Fruit fly (Drosophila melanogaster) whole organism, adult: ENCODE measurements around the gene CG4467.

Experiments
- CG11617 ChIP-seq: fragments of 200-800 bp; sonication (Bioruptor generic); optimal IDR thresholded peaks from 2 replicates; lab custom pipeline; 2017; ENCODE audit warnings: mild to moderate bottlenecking, missing biosample characterization, missing genetic modification reagents, missing genetic modification characterization
- CG12768 ChIP-seq: fragments of 200-800 bp; sonication (Bioruptor generic); optimal IDR thresholded peaks from 2 replicates; lab custom pipeline; 2017; ENCODE audit warnings: missing biosample characterization, missing genetic modification characterization, mild to moderate bottlenecking, moderate library complexity, missing genetic modification reagents
- CG14711 ChIP-seq: fragments of 200-800 bp; sonication (Bioruptor generic); optimal IDR thresholded peaks from 2 replicates; lab custom pipeline; 2018; ENCODE audit warnings: missing biosample characterization, mild to moderate bottlenecking, missing genetic modification characterization, moderate library complexity
- CG1620 ChIP-seq: fragments of 200-800 bp; sonication (Bioruptor generic); optimal IDR thresholded peaks from 2 replicates; lab custom pipeline; 2016; ENCODE audit warnings: missing biosample characterization, missing genetic modification characterization
- CG33017 ChIP-seq: fragments of 200-800 bp; sonication (Bioruptor generic); optimal IDR thresholded peaks from 2 replicates; lab custom pipeline; 2018; ENCODE audit warnings: missing biosample characterization, mild to moderate bottlenecking, missing genetic modification characterization, moderate library complexity
- CG5204 ChIP-seq: fragments of 200-800 bp; sonication (Bioruptor generic); optimal IDR thresholded peaks from 2 replicates; lab custom pipeline; 2016; ENCODE audit warnings: missing biosample characterization, missing genetic modification characterization
- CG7045 ChIP-seq: fragments of 200-800 bp; sonication (Bioruptor generic); optimal IDR thresholded peaks from 2 replicates; lab custom pipeline; 2017; ENCODE audit warnings: missing biosample characterization, mild to moderate bottlenecking, missing genetic modification characterization
- CG7101 ChIP-seq: fragments of 200-800 bp; sonication (Bioruptor generic); optimal IDR thresholded peaks from 2 replicates; lab custom pipeline; 2018; ENCODE audit warnings: missing biosample characterization, mild to moderate bottlenecking, missing genetic modification characterization, moderate library complexity
- Clk ChIP-seq: fragments of 200-800 bp; sonication (Bioruptor generic); optimal IDR thresholded peaks from 2 replicates; lab custom pipeline; 2017; ENCODE audit warnings: missing biosample characterization, missing genetic modification characterization
- Crg-1 ChIP-seq: fragments of 200-800 bp; sonication (Bioruptor generic); optimal IDR thresholded peaks from 2 replicates; lab custom pipeline; 2016; ENCODE audit warnings: missing biosample characterization, missing genetic modification characterization
- Hr96 ChIP-seq: fragments of 200-800 bp; sonication (Bioruptor generic); optimal IDR thresholded peaks from 2 replicates; lab custom pipeline; 2016; ENCODE audit warnings: missing biosample characterization, missing genetic modification characterization
- Mnt ChIP-seq: fragments of 200-800 bp; sonication (Bioruptor generic); optimal IDR thresholded peaks from 2 replicates; lab custom pipeline; 2016; ENCODE audit warnings: missing biosample characterization, mild to moderate bottlenecking, missing genetic modification characterization
- bab1 ChIP-seq: fragments of 200-800 bp; sonication (Bioruptor generic); optimal IDR thresholded peaks from 3 replicates; lab custom pipeline; 2019; ENCODE audit warnings: missing biosample characterization, mild to moderate bottlenecking, missing genetic modification characterization, moderate library complexity
- cic ChIP-seq: fragments of 200-800 bp; sonication (Bioruptor generic); optimal IDR thresholded peaks from 2 replicates; lab custom pipeline; 2017; ENCODE audit warnings: missing biosample characterization, mild to moderate bottlenecking, missing genetic modification characterization, moderate library complexity
- cnc ChIP-seq, 2 experiments: fragments of >200 bp; optimal IDR thresholded peaks; 2 replicates each; lab custom pipeline; 2017
- kay ChIP-seq: fragments of 200-800 bp; sonication (Bioruptor generic); peaks from one replicate; lab custom pipeline; 2016; ENCODE audit warnings: missing biosample characterization, missing genetic modification characterization, borderline replicate concordance
- ovo ChIP-seq: fragments of 200-800 bp; sonication (Bioruptor generic); optimal IDR thresholded peaks from 2 replicates; lab custom pipeline; 2016; ENCODE audit warnings: missing biosample characterization, missing genetic modification characterization
- pad ChIP-seq: fragments of 200-800 bp; sonication (Bioruptor generic); optimal IDR thresholded peaks from 3 replicates; lab custom pipeline; 2017; ENCODE audit warnings: missing biosample characterization, missing genetic modification characterization, mild to moderate bottlenecking, moderate library complexity, missing genetic modification reagents
- tj ChIP-seq: fragments of 200-800 bp; sonication (Bioruptor generic); optimal IDR thresholded peaks from 3 replicates; lab custom pipeline; 2017; ENCODE audit warnings: missing biosample characterization, mild to moderate bottlenecking, missing genetic modification characterization, moderate library complexity
- toe ChIP-seq: fragments of 200-800 bp; sonication (Bioruptor generic); optimal IDR thresholded peaks from 2 replicates; lab custom pipeline; 2016; ENCODE audit warnings: missing biosample characterization, missing genetic modification characterization

The CG4467 gene

DNA sequence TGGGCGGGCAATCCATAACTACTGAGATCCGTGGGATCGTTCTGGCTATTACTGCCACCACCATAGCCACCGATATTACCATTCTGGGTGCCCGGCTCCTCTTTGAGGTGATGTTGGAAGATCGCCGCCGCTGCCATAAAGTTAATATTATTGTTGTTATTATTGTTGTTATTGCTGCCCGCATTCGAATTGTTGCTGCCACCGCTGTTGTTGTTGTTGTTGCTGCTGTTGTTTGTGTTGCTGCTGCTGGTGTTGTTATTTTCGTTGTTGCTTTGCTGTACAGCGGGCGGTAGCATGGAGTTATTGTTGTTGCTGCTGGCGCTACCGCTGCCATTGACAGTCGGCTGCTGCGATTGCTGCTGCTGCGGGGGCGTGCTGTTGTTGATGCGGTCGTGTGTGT lies 43.6 kb upstream of the CG4467 start:
- no peak for TF ChIP-seq bab1 (GFP tag; lab: Kevin White, UChicago)
- no peak for TF ChIP-seq tj (GFP tag; lab: Kevin White, UChicago)
- no peak for TF ChIP-seq CG1620
- no peak for TF ChIP-seq Clk (GFP tag; lab: Kevin White, UChicago)
- no peak for TF ChIP-seq CG12768 (GFP tag; lab: Kevin White, UChicago)
- TF ChIP-seq CG33017 = no peak
- no peak for TF ChIP-seq CG5204
- no peak for TF ChIP-seq cnc (optimal IDR thresholded peaks at IDR 0.05; lab: Kevin White, UChicago)
- TF ChIP-seq toe (GFP tag; lab: Kevin White, UChicago) = no peak
- no peak for TF ChIP-seq Hr96 (GFP tag; lab: Kevin White, UChicago)
- no peak for TF ChIP-seq CG14711
- no peak for TF ChIP-seq CG7101 (tag; lab: Kevin White, UChicago)
- TF ChIP-seq kay = no peak
- TF ChIP-seq cic (GFP tag; lab: Kevin White, UChicago) = no peak

DNA sequence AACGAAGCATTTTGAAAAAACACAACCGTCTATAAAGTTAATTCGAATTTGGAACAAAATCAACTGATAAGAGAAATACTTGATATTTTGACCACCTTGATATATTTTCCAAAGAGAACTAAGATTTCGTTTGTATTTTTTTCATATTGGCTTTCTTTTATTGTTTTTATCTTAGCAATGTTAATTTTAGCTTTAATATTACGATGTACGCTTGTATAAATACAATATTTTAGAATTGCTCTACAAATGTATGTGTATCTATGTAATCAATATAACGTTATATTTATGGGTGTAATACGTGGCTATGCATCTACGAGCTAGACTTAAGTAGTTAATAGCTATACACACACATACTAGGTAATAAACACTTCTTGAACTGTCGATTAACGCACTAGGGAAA lies 41.4 kb upstream of the CG4467 start, which contains the start of gene bb8:
Gene bb8, minus strand, starts transcription at position 101 of the 400 bp plus-strand sequence.
- TF ChIP-seq tj (GFP tag; lab: Kevin White, UChicago) (no peak), Mnt (no peak), kay (no peak), Hr96 (GFP tag; lab: Kevin White, UChicago) (no peak), CG11617 (GFP tag; lab: Kevin White, UChicago) (no peak), CG5204 (no peak), bab1 (GFP tag; lab: Kevin White, UChicago) (no peak), CG7045 (GFP tag; lab: Kevin White, UChicago) (no peak), CG7101 (tag; lab: Kevin White, UChicago) (no peak), CG12768 (GFP tag; lab: Kevin White, UChicago) (no peak), Crg-1 (no peak), toe (GFP tag; lab: Kevin White, UChicago) (no peak), ovo (no peak), Clk (GFP tag; lab: Kevin White, UChicago) (no peak), CG33017 (no peak), cnc (optimal IDR thresholded peaks at IDR 0.05; lab: Kevin White, UChicago) (no peak), CG1620 (no peak)

DNA sequence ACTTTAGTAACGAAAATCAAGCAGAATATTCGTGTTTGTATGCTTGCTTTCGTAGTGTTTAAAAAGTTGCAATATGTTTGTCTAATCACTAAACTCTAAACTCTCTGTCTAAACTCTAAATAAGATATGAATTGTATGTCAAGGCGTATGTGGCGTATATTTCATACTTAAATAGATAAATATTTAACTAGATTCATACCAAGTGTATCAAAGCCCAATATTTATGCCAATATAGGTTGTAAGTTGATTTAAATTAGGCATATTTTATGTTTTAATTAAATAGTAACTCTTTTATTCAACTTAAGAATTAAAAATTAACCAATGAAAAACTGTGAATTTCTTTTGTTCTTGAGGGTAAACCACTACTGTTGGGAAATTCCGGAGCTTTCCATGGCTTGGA lies 39.2 kb upstream of the CG4467 start, which contains the start of gene wam:
Gene wam, minus strand, starts transcription at position 101 of the 400 bp plus-strand sequence.
- TF ChIP-seq CG7045 (GFP tag; lab: Kevin White, UChicago) = no peak
- TF ChIP-seq CG12768 (GFP tag; lab: Kevin White, UChicago) = no peak
- no peak for TF ChIP-seq CG7101 (tag; lab: Kevin White, UChicago)
- no peak for TF ChIP-seq CG11617 (GFP tag; lab: Kevin White, UChicago)
- no peak for TF ChIP-seq toe (GFP tag; lab: Kevin White, UChicago)
- TF ChIP-seq pad = no peak
- TF ChIP-seq Mnt = no peak

DNA sequence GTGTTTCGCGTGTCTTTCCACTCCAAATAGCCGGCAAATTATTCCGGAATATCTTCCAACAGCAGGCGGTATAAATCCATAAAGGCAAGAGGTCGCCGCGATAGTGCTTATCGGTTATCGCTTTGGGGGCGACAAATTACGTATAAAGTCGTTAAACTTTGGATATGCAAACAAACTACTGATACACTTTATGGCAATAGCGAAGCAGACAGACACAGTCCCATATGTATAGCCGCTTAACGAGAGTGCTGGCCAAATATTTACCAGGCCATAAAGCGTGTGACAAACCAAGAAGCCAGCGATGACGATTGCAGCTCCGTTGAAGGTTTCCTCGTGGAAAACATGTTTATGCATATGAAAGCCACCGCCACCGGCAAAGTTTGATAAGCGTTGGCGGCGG lies 35.6 kb upstream of the CG4467 start:
- TF ChIP-seq CG7101 (tag; lab: Kevin White, UChicago) = peak; percentile 9
- no peak for TF ChIP-seq CG12768 (GFP tag; lab: Kevin White, UChicago)
- TF ChIP-seq CG33017 = peak; percentile 30

DNA sequence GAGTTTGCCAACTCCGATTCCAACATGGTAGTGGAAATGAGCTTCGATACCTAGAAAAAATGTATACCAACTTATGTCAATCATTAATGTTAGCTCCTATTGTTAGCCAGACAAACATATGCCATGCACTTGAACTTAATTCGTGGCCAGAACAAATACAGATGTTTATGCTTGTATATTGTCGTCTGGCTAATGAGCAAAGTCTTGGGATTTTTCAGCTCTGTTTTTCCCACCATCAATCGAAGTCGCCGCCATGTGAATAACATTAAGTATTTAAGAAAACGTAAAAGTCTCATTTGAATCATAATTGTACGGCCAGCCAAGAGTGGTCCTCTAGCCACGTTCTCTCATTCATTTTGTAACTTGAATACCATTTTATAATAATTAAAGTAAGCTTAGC lies 35.0 kb upstream of the CG4467 start, which contains the start of gene CG6763:
Gene CG6763, plus strand, starts transcription at position 301 of the 400 bp plus-strand sequence.
- TF ChIP-seq CG1620 (no peak), CG7101 (tag; lab: Kevin White, UChicago) (no peak), toe (GFP tag; lab: Kevin White, UChicago) (no peak), Mnt (no peak), CG7045 (GFP tag; lab: Kevin White, UChicago) (no peak), pad (no peak)

DNA sequence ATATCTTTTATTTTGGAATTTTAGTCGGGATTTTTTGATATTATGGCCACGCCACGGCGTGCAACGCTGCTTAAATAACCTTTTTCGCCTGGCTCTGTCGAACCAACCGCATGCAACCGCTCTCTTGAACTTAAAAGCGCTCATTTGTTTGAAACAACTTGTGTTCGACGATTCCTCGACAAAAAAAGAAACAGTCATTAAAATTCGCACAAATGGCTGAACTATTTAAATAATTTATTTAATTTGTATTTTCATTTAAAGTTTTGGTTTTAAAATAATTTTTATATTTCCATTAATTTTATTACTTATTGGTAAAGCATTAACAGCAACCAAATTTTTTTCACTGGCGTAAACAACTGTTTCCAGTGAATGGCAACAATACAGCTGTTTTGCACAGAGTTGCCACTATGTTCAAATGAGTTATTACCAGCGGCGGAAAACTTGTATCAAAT lies 32.1 kb upstream of the CG4467 start, which contains the start of the genes orb and Cdc16:
Gene orb, minus strand, starts transcription at position 51 of the 452 bp plus-strand sequence.
Gene Cdc16, plus strand, starts transcription at position 396 of the 452 bp plus-strand sequence.
- TF ChIP-seq kay = peak; percentile 52
- peak; percentile 93 for TF ChIP-seq CG7101 (tag; lab: Kevin White, UChicago)
- no peak for TF ChIP-seq cnc (optimal IDR thresholded peaks at IDR 0.05; lab: Kevin White, UChicago)
- TF ChIP-seq Mnt = peak; percentile 41
- TF ChIP-seq pad = peak; percentile 25
- TF ChIP-seq Hr96 (GFP tag; lab: Kevin White, UChicago) = peak; percentile 53
- peak; percentile 8 for TF ChIP-seq cic (GFP tag; lab: Kevin White, UChicago)
- TF ChIP-seq CG12768 (GFP tag; lab: Kevin White, UChicago) = peak; percentile 78
- TF ChIP-seq CG33017 = peak; percentile 92
- peak; percentile 83 for TF ChIP-seq CG11617 (GFP tag; lab: Kevin White, UChicago)
- peak; percentile 51 for TF ChIP-seq tj (GFP tag; lab: Kevin White, UChicago)
- TF ChIP-seq bab1 (GFP tag; lab: Kevin White, UChicago) = peak; percentile 93
- peak; percentile 70 for TF ChIP-seq Clk (GFP tag; lab: Kevin White, UChicago)
- peak; percentile 74 for TF ChIP-seq toe (GFP tag; lab: Kevin White, UChicago)
- peak; percentile 64 for TF ChIP-seq CG5204
- TF ChIP-seq CG1620 = peak; percentile 78
- peak; percentile 40 for TF ChIP-seq ovo
- peak; percentile 92 for TF ChIP-seq CG14711
- TF ChIP-seq Crg-1 = peak; percentile 72
- peak; percentile 84 for TF ChIP-seq CG7045 (GFP tag; lab: Kevin White, UChicago)

DNA sequence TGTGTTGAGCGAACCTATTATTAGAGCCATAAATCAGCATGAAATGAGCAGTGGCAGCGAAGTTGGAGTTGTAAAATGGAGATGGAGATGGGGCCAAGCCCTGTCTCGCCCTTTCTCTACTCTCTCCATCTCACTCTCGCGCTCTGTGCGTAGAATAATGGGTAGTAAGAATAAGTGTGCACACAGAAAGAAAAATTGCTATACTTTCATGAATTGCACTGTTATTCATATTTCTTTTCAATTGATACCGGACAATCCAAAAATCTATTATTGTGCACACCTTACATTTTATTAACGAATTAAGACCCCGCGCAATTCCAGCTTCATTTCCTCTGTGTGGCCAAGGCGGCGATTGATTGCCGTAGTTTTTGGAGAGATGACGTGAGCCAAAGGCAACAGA lies 31.1 kb upstream of the CG4467 start:
- TF ChIP-seq tj (GFP tag; lab: Kevin White, UChicago) (no peak), pad (peak; percentile 69)
